Worm (Caenorhabditis elegans): ENCODE measurements around the gene nhr-61.

Gene nhr-61

DNA sequence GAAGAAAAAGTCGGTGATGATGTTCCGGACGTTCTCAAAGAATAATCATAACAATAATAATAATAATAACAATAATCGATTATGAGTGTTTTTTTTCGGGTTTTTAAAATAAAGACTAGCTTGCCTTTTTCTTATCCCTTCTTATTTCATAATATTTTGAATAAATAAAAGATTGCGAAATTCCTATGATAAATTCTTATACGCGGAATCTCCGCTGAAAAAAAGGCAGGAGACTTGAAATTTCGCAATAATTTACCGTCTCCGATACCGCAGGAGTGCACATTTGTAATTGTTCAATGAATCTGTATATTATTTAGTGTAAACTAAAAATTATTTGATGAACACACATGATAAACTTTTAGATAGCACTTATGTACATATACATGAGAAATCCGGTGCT lies 25.9 kb downstream of the nhr-61 start:
- TF ChIP-seq cog-1 (tag; optimal IDR thresholded peaks at IDR 0.05), result no peak
- no peak for TF ChIP-seq tab-1 (GFP tag; IDR thresholded peaks at IDR 0.05)
- TF ChIP-seq ref-1 (GFP tag; conservative IDR thresholded peaks at IDR 0.05), result no peak
- no peak for TF ChIP-seq klf-2 (GFP tag; conservative IDR thresholded peaks at IDR 0.05)
- TF ChIP-seq med-1 (GFP tag; optimal IDR thresholded peaks at IDR 0.05; ENCODE audit: insufficient read depth), result no peak
- no peak for TF ChIP-seq ztf-23 (GFP tag; IDR thresholded peaks at IDR 0.05)

DNA sequence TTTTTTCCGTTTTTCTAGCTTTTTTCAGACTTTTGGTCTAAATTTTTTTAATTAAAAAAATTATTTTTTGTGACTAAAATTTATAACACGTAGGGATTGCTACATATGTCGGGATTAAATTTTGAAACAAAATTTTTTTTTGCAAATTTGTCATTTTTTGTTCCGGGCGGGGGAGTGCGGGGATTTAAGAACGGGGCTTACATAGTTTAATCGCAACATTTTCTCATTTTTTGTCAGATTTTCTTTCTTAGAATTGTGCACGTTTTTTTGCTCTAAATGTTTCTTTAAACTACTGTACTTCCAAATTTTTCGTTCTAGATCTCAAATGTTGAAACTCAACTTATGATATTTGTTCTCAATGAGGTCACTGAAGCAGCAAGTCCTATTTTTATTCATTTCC lies 27.6 kb downstream of the nhr-61 start, which contains the start of gene Y54E2A.10:
Gene Y54E2A.10 (plus strand): TSS at position 301 of the 400 bp plus-strand sequence.
- no peak for TF ChIP-seq flt-1 (GFP tag; IDR thresholded peaks at IDR 0.05)
- no peak for TF ChIP-seq cog-1 (tag; optimal IDR thresholded peaks at IDR 0.05)
- no peak for TF ChIP-seq ref-1 (GFP tag; conservative IDR thresholded peaks at IDR 0.05)
- no peak for TF ChIP-seq T22C8.4 (GFP tag; IDR thresholded peaks at IDR 0.05)
- no peak for TF ChIP-seq med-1 (GFP tag; optimal IDR thresholded peaks at IDR 0.05; ENCODE audit: insufficient read depth)
- TF ChIP-seq klf-2 (GFP tag; conservative IDR thresholded peaks at IDR 0.05), result no peak
- TF ChIP-seq ztf-29 (GFP tag; IDR thresholded peaks at IDR 0.05), result no peak
- TF ChIP-seq ztf-23 (GFP tag; IDR thresholded peaks at IDR 0.05), result no peak
- no peak for TF ChIP-seq tab-1 (GFP tag; IDR thresholded peaks at IDR 0.05)

DNA sequence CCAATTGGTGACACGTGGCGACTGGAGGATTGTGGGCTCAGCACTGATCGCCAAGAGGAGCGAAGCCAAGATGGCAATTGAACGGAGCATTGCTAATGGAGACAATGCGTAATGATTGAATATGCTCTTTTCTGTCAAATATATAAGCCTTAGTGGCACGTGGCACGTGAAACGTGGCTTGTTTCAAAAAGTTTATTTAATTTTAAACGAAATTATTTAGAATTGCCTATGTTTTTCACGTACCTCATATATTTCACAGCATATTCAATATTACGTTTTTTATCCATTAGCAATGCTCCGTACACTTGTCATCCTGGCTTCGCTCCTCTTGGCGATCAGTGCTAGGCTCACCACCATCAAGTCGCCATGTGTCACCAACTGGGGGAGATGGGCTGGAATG lies 32.4 kb downstream of the nhr-61 start, which contains the start of gene Y54E2A.9:
Gene Y54E2A.9 (minus strand): TSS at position 101 of the 400 bp plus-strand sequence.
- no peak for TF ChIP-seq T22C8.4 (GFP tag; IDR thresholded peaks at IDR 0.05)
- TF ChIP-seq ref-1 (GFP tag; conservative IDR thresholded peaks at IDR 0.05), result no peak
- no peak for TF ChIP-seq klf-2 (GFP tag; conservative IDR thresholded peaks at IDR 0.05)
- TF ChIP-seq ztf-29 (GFP tag; IDR thresholded peaks at IDR 0.05), result no peak
- no peak for TF ChIP-seq ztf-23 (GFP tag; IDR thresholded peaks at IDR 0.05)
- TF ChIP-seq flt-1 (GFP tag; IDR thresholded peaks at IDR 0.05), result no peak
- TF ChIP-seq cog-1 (tag; optimal IDR thresholded peaks at IDR 0.05), result no peak
- TF ChIP-seq med-1 (GFP tag; optimal IDR thresholded peaks at IDR 0.05; ENCODE audit: insufficient read depth), result no peak
- no peak for TF ChIP-seq tab-1 (GFP tag; IDR thresholded peaks at IDR 0.05)

DNA sequence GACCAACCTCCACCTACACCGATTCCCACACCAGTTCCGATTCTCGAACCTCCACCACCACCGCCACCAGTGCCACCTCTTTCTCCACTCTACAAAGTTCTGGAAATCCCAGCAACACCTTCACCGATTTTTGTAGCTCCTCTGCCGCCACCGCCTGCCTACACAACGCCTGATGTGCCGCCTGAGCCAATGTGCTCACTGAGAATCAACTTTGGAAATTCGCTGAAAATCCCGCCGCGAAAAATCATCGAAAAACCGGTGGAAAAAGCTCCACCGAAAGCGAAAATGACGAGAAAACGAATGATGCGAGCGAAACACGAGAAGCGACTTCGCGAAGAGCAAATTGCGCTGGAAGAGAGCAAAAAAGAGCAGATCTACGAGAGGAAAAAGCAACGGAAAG lies 38.5 kb downstream of the nhr-61 start:
- TF ChIP-seq ztf-29 (GFP tag; IDR thresholded peaks at IDR 0.05), result no peak
- no peak for TF ChIP-seq klf-2 (GFP tag; conservative IDR thresholded peaks at IDR 0.05)
- TF ChIP-seq flt-1 (GFP tag; IDR thresholded peaks at IDR 0.05), result no peak
- no peak for TF ChIP-seq ref-1 (GFP tag; conservative IDR thresholded peaks at IDR 0.05)
- no peak for TF ChIP-seq cog-1 (tag; optimal IDR thresholded peaks at IDR 0.05)
- no peak for TF ChIP-seq med-1 (GFP tag; optimal IDR thresholded peaks at IDR 0.05; ENCODE audit: insufficient read depth)
- no peak for TF ChIP-seq ztf-23 (GFP tag; IDR thresholded peaks at IDR 0.05)

DNA sequence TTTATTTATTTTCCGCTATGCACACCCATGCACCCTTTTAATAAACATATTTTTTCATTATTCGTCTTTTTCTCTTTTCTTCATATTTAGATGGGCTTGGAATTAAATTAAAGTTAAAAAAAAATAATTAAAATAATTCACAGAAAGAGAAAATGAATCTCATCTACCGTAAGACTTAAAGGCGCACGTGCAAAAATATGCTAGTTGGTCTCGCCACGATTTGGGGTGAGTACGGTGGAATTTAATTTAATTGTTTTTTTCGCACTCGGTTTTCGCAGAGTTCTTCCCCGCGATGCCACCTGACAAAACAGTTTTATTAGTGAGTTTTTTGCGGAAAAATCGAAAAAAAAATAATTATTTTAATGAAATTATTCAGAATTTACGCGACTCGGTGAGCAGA lies 40.3 kb downstream of the nhr-61 start, which contains the start of gene Y54E2A.8:
Gene Y54E2A.8 (plus strand): TSS at position 254 of the 400 bp plus-strand sequence.
- no peak for TF ChIP-seq ref-1 (GFP tag; conservative IDR thresholded peaks at IDR 0.05)
- TF ChIP-seq ztf-23 (GFP tag; IDR thresholded peaks at IDR 0.05), result no peak
- TF ChIP-seq cog-1 (tag; optimal IDR thresholded peaks at IDR 0.05), result no peak
- TF ChIP-seq med-1 (GFP tag; optimal IDR thresholded peaks at IDR 0.05; ENCODE audit: insufficient read depth), result no peak
- no peak for TF ChIP-seq tab-1 (GFP tag; IDR thresholded peaks at IDR 0.05)
- no peak for TF ChIP-seq flt-1 (GFP tag; IDR thresholded peaks at IDR 0.05)
- TF ChIP-seq ztf-29 (GFP tag; IDR thresholded peaks at IDR 0.05), result no peak
- no peak for TF ChIP-seq T22C8.4 (GFP tag; IDR thresholded peaks at IDR 0.05)
- no peak for TF ChIP-seq klf-2 (GFP tag; conservative IDR thresholded peaks at IDR 0.05)

DNA sequence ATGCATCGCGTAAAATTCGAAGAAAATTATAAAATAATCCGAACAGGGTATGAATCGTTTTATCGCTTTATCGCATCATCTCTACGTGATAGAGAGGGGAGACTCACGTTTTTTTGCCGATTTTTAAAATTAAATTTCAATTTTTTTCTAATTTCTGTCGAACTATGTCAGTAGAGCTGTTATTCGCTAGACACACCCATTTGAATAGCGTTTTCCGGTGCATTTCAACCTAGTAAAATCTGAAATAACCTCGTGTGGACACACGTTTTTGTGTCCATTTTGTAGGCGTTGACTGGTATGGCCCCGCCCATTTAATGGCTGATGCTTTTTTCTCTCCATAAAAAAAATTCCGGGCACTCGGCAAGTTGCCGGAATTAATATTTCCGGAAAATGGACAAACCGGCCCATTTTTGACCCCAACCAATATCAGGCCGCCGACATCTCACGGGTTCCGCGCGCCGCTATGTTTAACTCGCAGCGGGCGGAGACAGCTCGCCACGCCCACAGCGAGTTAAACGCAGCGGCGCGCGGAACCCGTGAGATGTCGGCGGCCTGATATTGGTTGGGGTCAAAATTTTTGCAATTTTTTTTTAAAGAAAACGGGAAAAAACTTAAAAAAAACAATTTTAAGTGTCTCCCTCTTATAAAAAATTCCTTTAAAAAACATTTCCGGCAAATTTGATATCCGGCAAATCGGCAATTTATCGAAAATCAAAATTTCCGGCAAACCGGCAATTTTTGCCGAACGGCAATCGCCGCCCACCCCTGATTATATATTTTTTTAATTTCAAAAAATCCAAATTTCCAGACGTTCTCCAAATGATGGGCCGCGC lies 45.2 kb downstream of the nhr-61 start, which contains the start of gene Y54E2A.7:
Gene Y54E2A.7 (minus strand): TSS at position 51 of the 833 bp plus-strand sequence.
- no peak for TF ChIP-seq klf-2 (GFP tag; conservative IDR thresholded peaks at IDR 0.05)
- no peak for TF ChIP-seq T22C8.4 (GFP tag; IDR thresholded peaks at IDR 0.05)
- no peak for TF ChIP-seq med-1 (GFP tag; optimal IDR thresholded peaks at IDR 0.05; ENCODE audit: insufficient read depth)
- no peak for TF ChIP-seq cog-1 (tag; optimal IDR thresholded peaks at IDR 0.05)
- TF ChIP-seq ztf-29 (GFP tag; IDR thresholded peaks at IDR 0.05), result no peak
- TF ChIP-seq tab-1 (GFP tag; IDR thresholded peaks at IDR 0.05), result no peak
- TF ChIP-seq ref-1 (GFP tag; conservative IDR thresholded peaks at IDR 0.05), result no peak
- TF ChIP-seq ztf-23 (GFP tag; IDR thresholded peaks at IDR 0.05), result no peak
- TF ChIP-seq flt-1 (GFP tag; IDR thresholded peaks at IDR 0.05), result no peak

DNA sequence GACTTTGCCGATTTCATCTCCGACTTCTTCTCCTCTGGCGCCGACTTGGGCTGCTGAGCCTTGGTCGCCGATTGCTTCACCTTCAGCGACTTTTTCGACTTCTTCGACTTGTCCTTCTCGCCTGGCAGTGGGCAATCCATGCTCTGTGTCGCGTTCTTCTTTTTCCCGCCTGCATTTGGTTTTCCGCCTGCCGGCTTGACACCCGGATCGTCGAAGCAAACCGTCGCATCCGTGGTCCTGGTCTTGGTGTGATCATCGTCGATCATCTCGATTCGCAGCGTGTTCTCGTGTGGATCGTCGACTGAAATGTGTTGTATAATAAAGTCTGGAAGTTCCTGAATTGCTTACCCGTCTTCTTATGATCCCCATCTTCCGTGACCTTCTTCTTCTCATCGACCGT lies 46.2 kb downstream of the nhr-61 start:
- no peak for TF ChIP-seq ztf-29 (GFP tag; IDR thresholded peaks at IDR 0.05)
- TF ChIP-seq tab-1 (GFP tag; IDR thresholded peaks at IDR 0.05), result no peak
- no peak for TF ChIP-seq med-1 (GFP tag; optimal IDR thresholded peaks at IDR 0.05; ENCODE audit: insufficient read depth)
- no peak for TF ChIP-seq T22C8.4 (GFP tag; IDR thresholded peaks at IDR 0.05)
- TF ChIP-seq klf-2 (GFP tag; conservative IDR thresholded peaks at IDR 0.05), result no peak
- no peak for TF ChIP-seq flt-1 (GFP tag; IDR thresholded peaks at IDR 0.05)
- TF ChIP-seq ref-1 (GFP tag; conservative IDR thresholded peaks at IDR 0.05), result no peak
- TF ChIP-seq ztf-23 (GFP tag; IDR thresholded peaks at IDR 0.05), result no peak
- no peak for TF ChIP-seq cog-1 (tag; optimal IDR thresholded peaks at IDR 0.05)

DNA sequence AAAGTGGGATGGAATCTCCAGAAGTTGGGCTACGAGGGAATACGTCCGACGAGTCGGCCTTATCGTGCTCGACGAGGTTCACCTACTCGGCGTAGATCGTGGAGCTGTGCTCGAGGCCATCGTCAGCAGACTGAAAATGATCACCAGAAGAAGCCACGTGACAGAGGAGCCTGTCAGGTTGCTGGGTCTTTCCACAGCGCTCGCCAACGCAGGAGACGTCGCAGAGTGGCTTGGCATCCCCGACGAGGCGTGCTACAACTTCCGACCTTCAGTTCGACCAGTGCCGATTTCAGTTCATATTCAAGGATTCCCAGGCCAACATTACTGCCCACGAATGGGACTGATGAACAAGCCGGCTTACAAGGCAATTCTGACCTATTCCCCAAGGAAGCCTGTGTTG lies 47.2 kb downstream of the nhr-61 start:
- TF ChIP-seq flt-1 (GFP tag; IDR thresholded peaks at IDR 0.05), result no peak
- TF ChIP-seq tab-1 (GFP tag; IDR thresholded peaks at IDR 0.05), result no peak
- no peak for TF ChIP-seq med-1 (GFP tag; optimal IDR thresholded peaks at IDR 0.05; ENCODE audit: insufficient read depth)
- no peak for TF ChIP-seq ztf-23 (GFP tag; IDR thresholded peaks at IDR 0.05)
- no peak for TF ChIP-seq klf-2 (GFP tag; conservative IDR thresholded peaks at IDR 0.05)
- no peak for TF ChIP-seq ref-1 (GFP tag; conservative IDR thresholded peaks at IDR 0.05)
- TF ChIP-seq ztf-29 (GFP tag; IDR thresholded peaks at IDR 0.05), result no peak
- TF ChIP-seq T22C8.4 (GFP tag; IDR thresholded peaks at IDR 0.05), result no peak
- TF ChIP-seq cog-1 (tag; optimal IDR thresholded peaks at IDR 0.05), result no peak

DNA sequence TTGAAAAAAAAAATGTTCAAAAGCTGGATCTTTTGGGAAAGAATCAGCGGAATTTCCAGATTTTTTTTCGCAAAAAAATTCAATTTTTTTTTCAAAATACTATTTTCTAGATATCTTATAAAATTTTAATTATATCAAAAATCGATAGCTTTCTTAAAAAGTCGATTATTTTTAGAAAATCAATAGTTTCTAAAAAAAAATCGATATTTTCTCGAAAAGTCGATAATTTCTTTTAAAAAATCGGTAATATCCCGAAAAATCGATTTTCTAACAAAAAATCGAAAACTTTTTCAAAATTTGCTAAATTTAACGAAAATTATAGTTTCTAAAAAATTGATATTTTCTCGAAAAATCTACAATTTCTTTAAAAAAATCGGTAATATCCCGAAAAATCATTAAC lies 49.5 kb downstream of the nhr-61 start:
- TF ChIP-seq flt-1 (GFP tag; IDR thresholded peaks at IDR 0.05) (no peak), ztf-23 (GFP tag; IDR thresholded peaks at IDR 0.05) (no peak), ztf-29 (GFP tag; IDR thresholded peaks at IDR 0.05) (no peak)
